Fruit fly (Drosophila melanogaster): ENCODE data around the gene Imp.

The Imp gene

DNA sequence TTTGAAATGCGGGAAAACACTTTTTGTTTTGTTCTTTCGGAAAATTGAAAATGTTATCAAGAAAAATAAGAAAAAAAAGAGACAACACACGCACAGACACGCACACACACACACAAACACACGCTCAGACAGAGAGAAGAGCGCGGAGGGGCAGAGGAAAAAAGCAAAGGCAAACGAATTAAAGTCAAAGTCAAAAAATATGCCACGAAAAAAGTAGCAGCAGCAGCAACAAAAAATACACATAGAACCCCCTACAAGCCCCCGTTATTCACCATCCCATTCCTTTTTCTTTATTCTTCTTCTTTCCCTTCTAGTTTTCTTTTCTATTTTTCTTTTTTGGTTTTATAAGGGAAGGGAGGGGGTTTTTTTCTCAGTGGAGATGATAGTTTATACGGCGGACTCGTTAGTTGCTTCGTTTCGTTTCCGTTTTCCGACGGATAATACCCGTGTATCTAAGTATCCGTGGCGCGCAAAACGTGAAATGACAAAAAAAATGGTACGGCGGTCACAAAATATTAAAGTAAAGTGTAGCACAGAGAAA, 9.2 kb downstream of the Imp start:
- TF ChIP-seq CG14711 (tag; optimal IDR thresholded peaks at IDR 0.05) (no peak), toe (GFP tag; optimal IDR thresholded peaks at IDR 0.05) (no peak), pad (GFP tag; optimal IDR thresholded peaks at IDR 0.05) (no peak), cnc (optimal IDR thresholded peaks at IDR 0.05) (no peak), CG1620 (GFP tag; optimal IDR thresholded peaks at IDR 0.05) (no peak), bab1 (GFP tag; optimal IDR thresholded peaks at IDR 0.05) (no peak), CG33017 (tag; optimal IDR thresholded peaks at IDR 0.05) (no peak), Mnt (GFP tag; optimal IDR thresholded peaks at IDR 0.05) (no peak), CG5204 (GFP tag; optimal IDR thresholded peaks at IDR 0.05) (no peak), CG7045 (GFP tag; optimal IDR thresholded peaks at IDR 0.05) (no peak), ovo (GFP tag; optimal IDR thresholded peaks at IDR 0.05) (no peak), tj (GFP tag; optimal IDR thresholded peaks at IDR 0.05) (no peak), CG7101 (tag; optimal IDR thresholded peaks at IDR 0.05) (no peak)

DNA sequence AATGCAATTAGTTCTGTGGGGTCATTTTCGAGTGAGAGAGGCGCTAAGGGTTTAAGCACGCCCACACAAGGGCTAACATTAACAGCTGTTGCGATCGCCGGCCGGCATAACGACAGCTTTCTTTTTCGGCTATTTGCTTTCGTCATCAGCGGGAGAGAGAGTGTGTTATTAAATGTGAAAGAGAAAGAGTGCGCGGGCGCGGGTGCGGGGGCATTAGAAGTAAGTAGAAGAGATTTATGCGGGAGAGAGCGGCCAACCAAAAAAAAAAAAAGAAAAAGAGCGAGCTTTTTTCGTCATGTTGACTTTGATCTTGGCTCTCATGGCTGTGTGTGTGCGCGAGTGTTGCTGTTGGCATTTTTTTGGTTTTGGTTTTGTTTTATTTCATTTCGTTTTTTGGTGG, 10.0 kb downstream of the Imp start:
- TF ChIP-seq CG5204 (GFP tag; optimal IDR thresholded peaks at IDR 0.05) (no peak), kay (GFP tag; ENCODE audit: borderline replicate concordance) (no peak), CG1620 (GFP tag; optimal IDR thresholded peaks at IDR 0.05) (no peak), bab1 (GFP tag; optimal IDR thresholded peaks at IDR 0.05) (no peak), CG11617 (GFP tag; optimal IDR thresholded peaks at IDR 0.05) (no peak), CG7045 (GFP tag; optimal IDR thresholded peaks at IDR 0.05) (no peak), Hr96 (GFP tag; optimal IDR thresholded peaks at IDR 0.05) (no peak), cic (GFP tag; optimal IDR thresholded peaks at IDR 0.05) (no peak), CG14711 (tag; optimal IDR thresholded peaks at IDR 0.05) (no peak), pad (GFP tag; optimal IDR thresholded peaks at IDR 0.05) (no peak), Mnt (GFP tag; optimal IDR thresholded peaks at IDR 0.05) (no peak), ovo (GFP tag; optimal IDR thresholded peaks at IDR 0.05) (no peak), CG12768 (GFP tag; optimal IDR thresholded peaks at IDR 0.05) (no peak), cnc (optimal IDR thresholded peaks at IDR 0.05) (no peak), Clk (GFP tag; optimal IDR thresholded peaks at IDR 0.05) (no peak), CG33017 (tag; optimal IDR thresholded peaks at IDR 0.05) (no peak), tj (GFP tag; optimal IDR thresholded peaks at IDR 0.05) (no peak), CG7101 (tag; optimal IDR thresholded peaks at IDR 0.05) (no peak), Crg-1 (GFP tag; optimal IDR thresholded peaks at IDR 0.05) (no peak)

DNA sequence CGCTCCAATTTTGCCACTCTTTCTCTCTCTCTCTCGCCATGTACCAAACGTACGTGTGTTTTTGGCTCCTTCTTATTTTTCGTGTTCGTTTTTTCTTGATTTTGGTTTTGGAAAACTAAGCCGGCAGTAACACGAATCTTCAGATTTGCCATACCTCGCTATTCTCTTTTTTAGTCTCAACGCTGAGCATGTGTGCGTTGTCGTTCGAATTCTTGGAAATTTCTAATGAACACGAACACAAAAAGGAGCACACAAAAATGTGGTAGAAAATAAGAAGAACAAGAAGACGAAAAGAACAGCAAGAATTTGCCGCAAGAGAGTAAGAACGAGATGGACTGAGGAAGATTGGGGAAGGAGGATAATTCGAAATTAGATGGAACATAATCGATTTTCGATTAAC, 15.4 kb downstream of the Imp start:
- TF ChIP-seq CG7045 (GFP tag; optimal IDR thresholded peaks at IDR 0.05) (no peak), Mnt (GFP tag; optimal IDR thresholded peaks at IDR 0.05) (no peak), tj (GFP tag; optimal IDR thresholded peaks at IDR 0.05) (no peak), CG7101 (tag; optimal IDR thresholded peaks at IDR 0.05) (no peak), Crg-1 (GFP tag; optimal IDR thresholded peaks at IDR 0.05) (no peak), cnc (optimal IDR thresholded peaks at IDR 0.05) (no peak), Hr96 (GFP tag; optimal IDR thresholded peaks at IDR 0.05) (no peak), CG5204 (GFP tag; optimal IDR thresholded peaks at IDR 0.05) (no peak), Clk (GFP tag; optimal IDR thresholded peaks at IDR 0.05) (no peak), CG12768 (GFP tag; optimal IDR thresholded peaks at IDR 0.05) (no peak), toe (GFP tag; optimal IDR thresholded peaks at IDR 0.05) (no peak), pad (GFP tag; optimal IDR thresholded peaks at IDR 0.05) (no peak), CG14711 (tag; optimal IDR thresholded peaks at IDR 0.05) (no peak), cic (GFP tag; optimal IDR thresholded peaks at IDR 0.05) (no peak), ovo (GFP tag; optimal IDR thresholded peaks at IDR 0.05) (no peak), bab1 (GFP tag; optimal IDR thresholded peaks at IDR 0.05) (no peak), CG11617 (GFP tag; optimal IDR thresholded peaks at IDR 0.05) (no peak), kay (GFP tag; ENCODE audit: borderline replicate concordance) (no peak), CG33017 (tag; optimal IDR thresholded peaks at IDR 0.05) (no peak)

dm6 chrX:10806718-10807412, 17.2 kb downstream of the Imp start:
- peak; percentile 47 for TF ChIP-seq ovo (GFP tag; optimal IDR thresholded peaks at IDR 0.05)
- peak; percentile 100 for TF ChIP-seq pad (GFP tag; optimal IDR thresholded peaks at IDR 0.05)
- TF ChIP-seq CG11617 (GFP tag; optimal IDR thresholded peaks at IDR 0.05) = no peak
- no peak for TF ChIP-seq CG1620 (GFP tag; optimal IDR thresholded peaks at IDR 0.05)
- peak; percentile 26 for TF ChIP-seq bab1 (GFP tag; optimal IDR thresholded peaks at IDR 0.05)
- TF ChIP-seq Crg-1 (GFP tag; optimal IDR thresholded peaks at IDR 0.05) = no peak
- TF ChIP-seq CG14711 (tag; optimal IDR thresholded peaks at IDR 0.05) = no peak
- TF ChIP-seq kay (GFP tag; ENCODE audit: borderline replicate concordance) = peak; percentile 85
- no peak for TF ChIP-seq Hr96 (GFP tag; optimal IDR thresholded peaks at IDR 0.05)
- TF ChIP-seq Clk (GFP tag; optimal IDR thresholded peaks at IDR 0.05) = no peak
- TF ChIP-seq cic (GFP tag; optimal IDR thresholded peaks at IDR 0.05) = peak; percentile 49
- TF ChIP-seq toe (GFP tag; optimal IDR thresholded peaks at IDR 0.05) = no peak
- peak; percentile 11 for TF ChIP-seq CG7101 (tag; optimal IDR thresholded peaks at IDR 0.05)
- TF ChIP-seq Mnt (GFP tag; optimal IDR thresholded peaks at IDR 0.05) = peak; percentile 46
- no peak for TF ChIP-seq cnc (optimal IDR thresholded peaks at IDR 0.05)
- TF ChIP-seq tj (GFP tag; optimal IDR thresholded peaks at IDR 0.05) = peak; percentile 63
- TF ChIP-seq CG5204 (GFP tag; optimal IDR thresholded peaks at IDR 0.05) = no peak
- no peak for TF ChIP-seq CG7045 (GFP tag; optimal IDR thresholded peaks at IDR 0.05)
- TF ChIP-seq CG33017 (tag; optimal IDR thresholded peaks at IDR 0.05) = no peak
- no peak for TF ChIP-seq CG12768 (GFP tag; optimal IDR thresholded peaks at IDR 0.05)

DNA sequence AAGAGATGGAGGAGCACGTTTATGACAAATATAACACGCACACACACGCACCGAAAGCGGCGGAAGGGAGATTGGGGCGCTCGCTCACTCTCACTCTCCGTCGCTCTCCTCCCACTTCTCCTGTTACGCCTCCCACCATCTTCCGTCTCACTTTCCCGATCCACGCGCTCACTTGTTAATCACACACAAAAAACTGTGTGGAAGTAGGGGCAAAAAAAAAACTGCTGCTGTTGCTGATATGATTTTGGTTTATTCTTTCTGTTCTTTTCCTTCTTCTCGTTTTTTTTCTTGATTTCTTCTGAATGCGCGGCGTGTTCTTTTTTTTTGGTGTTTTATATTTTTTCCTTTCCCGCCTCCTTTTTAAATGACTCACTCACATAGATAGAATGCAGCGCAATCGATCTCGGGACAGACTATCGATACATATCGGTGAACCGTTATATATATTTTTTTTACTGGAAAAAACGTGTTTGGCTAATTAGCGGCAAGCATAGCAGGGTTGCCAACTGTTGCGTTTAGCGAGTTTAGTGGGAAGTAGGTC, 18.4 kb downstream of the Imp start:
- TF ChIP-seq Crg-1 (GFP tag; optimal IDR thresholded peaks at IDR 0.05) (no peak), Clk (GFP tag; optimal IDR thresholded peaks at IDR 0.05) (no peak), bab1 (GFP tag; optimal IDR thresholded peaks at IDR 0.05) (no peak), toe (GFP tag; optimal IDR thresholded peaks at IDR 0.05) (no peak), ovo (GFP tag; optimal IDR thresholded peaks at IDR 0.05) (peak; percentile 94), pad (GFP tag; optimal IDR thresholded peaks at IDR 0.05) (peak; percentile 82), CG14711 (tag; optimal IDR thresholded peaks at IDR 0.05) (peak; percentile 88), CG7101 (tag; optimal IDR thresholded peaks at IDR 0.05) (no peak), tj (GFP tag; optimal IDR thresholded peaks at IDR 0.05) (peak; percentile 90), kay (GFP tag; ENCODE audit: borderline replicate concordance) (peak; percentile 76), CG1620 (GFP tag; optimal IDR thresholded peaks at IDR 0.05) (no peak), Mnt (GFP tag; optimal IDR thresholded peaks at IDR 0.05) (peak; percentile 74)

Measured in whole organism, adult.